Worm (Caenorhabditis elegans): ENCODE data around the gene F18E9.4.

- TF ChIP-seq dpl-1 (GFP tag; optimal IDR thresholded peaks at IDR 0.05) (no peak), ceh-28 (tag; optimal IDR thresholded peaks at IDR 0.05) (no peak), ztf-7 (tag; optimal IDR thresholded peaks at IDR 0.05) (no peak), ceh-62 (tag; optimal IDR thresholded peaks at IDR 0.05) (no peak), F26F4.8 (GFP tag; conservative IDR thresholded peaks at IDR 0.05) (no peak), arid-1 (GFP tag; conservative IDR thresholded peaks at IDR 0.05) (no peak), nhr-28 (tag; optimal IDR thresholded peaks at IDR 0.05) (no peak), daf-12 (tag; optimal IDR thresholded peaks at IDR 0.05) (no peak), ces-1 (GFP tag; optimal IDR thresholded peaks at IDR 0.05) (no peak), F10B5.3 (tag; optimal IDR thresholded peaks at IDR 0.05) (no peak), R02D3.7 (tag; optimal IDR thresholded peaks at IDR 0.05) (no peak)
Measured at ce11 chrX:8598491-8598890, 18.2 kb downstream of the F18E9.4 start.
